Worm (Caenorhabditis elegans) whole organism, late embryonic: ENCODE results near the gene atp-5.

ENCODE experiments used
- elt-2 ChIP-seq: sonication (generic microtip); optimal IDR thresholded peaks from 2 replicates; lab custom pipeline; 2016; ENCODE audit warnings: missing genetic modification reagents, missing genetic modification characterization, missing compliant biosample characterization
- hlh-30 ChIP-seq: sonication (generic microtip); optimal IDR thresholded peaks from 2 replicates; lab custom pipeline; 2017; ENCODE audit warnings: antibody characterized with exemption, missing genetic modification characterization, missing compliant biosample characterization; ENCODE audit not compliant: insufficient read depth
- hlh-6 ChIP-seq: sonication (generic microtip); optimal IDR thresholded peaks from 2 replicates; lab custom pipeline; 2016; ENCODE audit warnings: missing genotype, missing genetic modification characterization, missing compliant biosample characterization
- madf-2 ChIP-seq: sonication (generic microtip); optimal IDR thresholded peaks from 2 replicates; lab custom pipeline; 2017; ENCODE audit warnings: missing genetic modification characterization, missing compliant biosample characterization
- pha-4 ChIP-seq: fragments of 150-350 bp; optimal IDR thresholded peaks from 2 replicates; lab custom pipeline; 2018; ENCODE audit warnings: missing biosample characterization, missing genetic modification reagents, missing genetic modification characterization
- pqm-1 ChIP-seq: sonication (generic microtip); optimal IDR thresholded peaks from 2 replicates; lab custom pipeline; 2016; ENCODE audit warnings: missing genetic modification characterization, missing compliant biosample characterization
- ref-2 ChIP-seq: sonication (generic microtip); optimal IDR thresholded peaks from 2 replicates; lab custom pipeline; 2016; ENCODE audit warnings: missing genetic modification characterization, missing compliant biosample characterization
- rnt-1 ChIP-seq: sonication (generic microtip); optimal IDR thresholded peaks from 2 replicates; lab custom pipeline; 2016; ENCODE audit warnings: missing genetic modification characterization, missing compliant biosample characterization
- unc-42 ChIP-seq: sonication (generic microtip); optimal IDR thresholded peaks from 2 replicates; lab custom pipeline; 2016; ENCODE audit warnings: missing genotype, missing genetic modification characterization, missing compliant biosample characterization

DNA sequence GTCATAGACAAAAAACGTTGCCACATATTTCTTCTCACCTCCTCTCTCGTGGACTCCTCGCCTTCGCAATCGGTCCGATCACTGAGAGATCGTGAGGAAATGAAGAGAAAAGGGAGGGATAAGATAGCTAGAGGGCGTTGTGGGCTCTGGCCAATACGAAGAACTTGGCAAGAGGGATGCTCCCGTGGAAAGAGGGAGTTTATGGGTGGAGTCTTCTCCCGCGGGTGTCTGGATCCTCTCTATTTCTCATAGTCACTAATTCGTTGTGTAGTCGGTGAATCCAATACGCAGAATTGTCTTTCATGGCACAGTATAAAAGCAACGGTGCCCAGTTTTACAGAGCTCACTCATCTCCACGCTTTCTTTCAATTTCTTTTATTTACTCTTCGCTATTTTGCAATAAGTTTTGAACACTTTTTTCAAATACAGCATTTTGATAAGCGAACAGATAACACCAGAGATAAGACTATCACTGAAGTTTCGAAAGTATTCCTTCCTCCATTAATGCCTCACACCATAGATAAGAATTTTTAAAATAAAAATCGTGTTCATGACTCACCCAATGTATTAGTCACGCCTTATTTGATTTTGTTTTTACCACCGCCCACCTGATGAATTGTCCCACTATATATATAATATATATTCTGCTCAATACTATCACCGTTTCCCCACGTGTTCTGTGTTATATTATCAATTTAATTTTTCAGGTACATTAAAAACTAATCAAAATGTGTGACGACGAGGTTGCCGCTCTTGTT is 43.1 kb downstream of the atp-5 start, which contains the start of gene act-1:
- no peak for TF ChIP-seq madf-2
- no peak for TF ChIP-seq pha-4 (tag; lab: Kevin White, UChicago)
- peak; percentile 47 for TF ChIP-seq rnt-1 (tag; lab: Kevin White, UChicago)
- peak; percentile 56 for TF ChIP-seq ref-2 (tag; lab: Kevin White, UChicago)
- peak; percentile 95 for TF ChIP-seq elt-2 (tag; lab: Kevin White, UChicago)
- TF ChIP-seq hlh-6 (tag; lab: Kevin White, UChicago), result no peak
- no peak for TF ChIP-seq pqm-1 (tag; lab: Kevin White, UChicago)
- no peak for TF ChIP-seq hlh-30 (tag; lab: Kevin White, UChicago)
- TF ChIP-seq unc-42 (tag; lab: Kevin White, UChicago), result no peak
